Worm (Caenorhabditis elegans): Measurements from ENCODE around the gene hog-1.
A peak's percentile ranks its signal among the peaks of the same experiment; 100 is the strongest.

Gene hog-1

DNA sequence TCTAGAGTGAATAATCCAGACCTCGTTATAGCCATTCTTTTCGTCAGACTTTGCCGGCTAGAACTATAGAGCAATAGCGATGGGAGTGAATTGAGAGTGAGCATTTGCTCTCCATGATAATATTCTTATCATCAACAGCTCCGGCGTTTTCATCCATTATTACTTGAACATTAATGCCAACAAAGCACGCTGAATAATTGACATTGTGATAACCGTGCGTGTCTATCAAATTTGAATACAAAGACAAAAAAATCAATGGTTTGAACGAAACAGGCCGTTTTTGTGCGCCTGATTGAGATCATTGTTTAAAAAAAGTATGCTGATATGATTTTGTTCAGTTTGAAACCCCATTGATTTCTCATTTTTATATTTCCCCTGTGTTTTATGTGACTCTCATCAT, 14.4 kb downstream of the hog-1 start, which contains the start of gene dct-11 (continued):
- TF ChIP-seq nhr-102 (tag; optimal IDR thresholded peaks at IDR 0.05) (no peak), hmg-1.1 (GFP tag; IDR thresholded peaks at IDR 0.05) (no peak), spr-1 (tag; optimal IDR thresholded peaks at IDR 0.05) (no peak), ceh-82 (tag; optimal IDR thresholded peaks at IDR 0.05) (no peak), dve-1 (tag; optimal IDR thresholded peaks at IDR 0.05; ENCODE audit: insufficient read depth) (peak; percentile 59), unc-39 (tag; optimal IDR thresholded peaks at IDR 0.05) (no peak), hlh-30 (tag; optimal IDR thresholded peaks at IDR 0.05; ENCODE audit: insufficient read depth) (peak; percentile 60), zag-1 (tag; optimal IDR thresholded peaks at IDR 0.05) (no peak), php-3 (GFP tag; IDR thresholded peaks at IDR 0.05) (peak; percentile 78), nhr-48 (tag; optimal IDR thresholded peaks at IDR 0.05) (peak; percentile 10), jun-1 (tag; optimal IDR thresholded peaks at IDR 0.05) (no peak), aly-2 (tag; optimal IDR thresholded peaks at IDR 0.05) (no peak), unc-62 (GFP tag; optimal IDR thresholded peaks at IDR 0.05 in 1 of 2) (no peak), unc-62 (tag; optimal IDR thresholded peaks at IDR 0.05) (no peak), egl-27 (tag; optimal IDR thresholded peaks at IDR 0.05) (no peak), Y105C5A.15 (GFP tag; IDR thresholded peaks at IDR 0.05) (no peak), nhr-42 (GFP tag; IDR thresholded peaks at IDR 0.05) (no peak), daf-8 (GFP tag; IDR thresholded peaks at IDR 0.05) (no peak), nhr-11 (tag; optimal IDR thresholded peaks at IDR 0.05) (no peak), lin-29 (GFP tag; IDR thresholded peaks at IDR 0.05) (no peak), hif-1 (tag; optimal IDR thresholded peaks at IDR 0.05) (peak in 1 of 2 experiments; percentile 5), nhr-41 (GFP tag; IDR thresholded peaks at IDR 0.05) (no peak), arid-1 (GFP tag; conservative IDR thresholded peaks at IDR 0.05) (no peak), Y5F2A.4 (GFP tag; optimal IDR thresholded peaks at IDR 0.05) (no peak), gei-8 (GFP tag; optimal IDR thresholded peaks at IDR 0.05) (no peak), snpc-4 (tag; optimal IDR thresholded peaks at IDR 0.05) (no peak), T26A8.4 (GFP tag; IDR thresholded peaks at IDR 0.05) (no peak), sdz-12 (GFP tag; optimal IDR thresholded peaks at IDR 0.05) (no peak), daf-19 (GFP tag; conservative IDR thresholded peaks at IDR 0.05) (no peak), duxl-1 (tag; optimal IDR thresholded peaks at IDR 0.05; ENCODE audit: poor library complexity) (no peak), tra-1 (GFP tag; IDR thresholded peaks at IDR 0.05) (peak; percentile 68; the same call in 1 of the 2 replicates), madf-9 (GFP tag; conservative IDR thresholded peaks at IDR 0.05) (no peak), mxl-2 (GFP tag; conservative IDR thresholded peaks at IDR 0.05) (no peak), unc-130 (GFP tag; optimal IDR thresholded peaks at IDR 0.05) (no peak), set-16 (GFP tag; IDR thresholded peaks at IDR 0.05) (no peak), tag-97 (GFP tag; IDR thresholded peaks at IDR 0.05) (no peak), ces-1 (GFP tag; optimal IDR thresholded peaks at IDR 0.05) (no peak), lin-13 (GFP tag; optimal IDR thresholded peaks at IDR 0.05) (no peak), attf-4 (tag; optimal IDR thresholded peaks at IDR 0.05) (no peak), F37D6.2 (tag; optimal IDR thresholded peaks at IDR 0.05) (no peak), ZK546.5 (tag; optimal IDR thresholded peaks at IDR 0.05) (no peak), fkh-10 (GFP tag; optimal IDR thresholded peaks at IDR 0.05) (no peak), lin-39 (tag; optimal IDR thresholded peaks at IDR 0.05) (no peak), madf-5 (GFP tag; IDR thresholded peaks at IDR 0.05) (no peak), nhr-25 (tag; optimal IDR thresholded peaks at IDR 0.05; ENCODE audit: borderline replicate concordance, insufficient read depth) (no peak), lim-7 (GFP tag; IDR thresholded peaks at IDR 0.05) (no peak), ceh-28 (tag; optimal IDR thresholded peaks at IDR 0.05) (no peak), snpc-1.2 (GFP tag; IDR thresholded peaks at IDR 0.05) (no peak), ztf-11 (tag; optimal IDR thresholded peaks at IDR 0.05) (no peak), lin-1 (GFP tag; IDR thresholded peaks at IDR 0.05) (0 out of 2 replicates have a peak, but pooled peaks have one; percentile 19), aha-1 (tag) (peak; percentile 81), nhr-28 (tag; optimal IDR thresholded peaks at IDR 0.05) (peak; percentile 65), nhr-237 (tag; optimal IDR thresholded peaks at IDR 0.05) (no peak)
